Fruit fly (Drosophila melanogaster): Measurements from ENCODE around the gene CtsB.

The CtsB gene

dm6 chrX:13749873-13750241, 32.1 kb downstream of the CtsB start (continued):
- TF ChIP-seq CG18476 (GFP tag; optimal IDR thresholded peaks at IDR 0.05) = no peak
- no peak for TF ChIP-seq CG17912 (GFP tag; optimal IDR thresholded peaks at IDR 0.05)
- no peak for TF ChIP-seq Myb (GFP tag; optimal IDR thresholded peaks at IDR 0.05)
- TF ChIP-seq mirr (GFP tag; optimal IDR thresholded peaks at IDR 0.05) = peak; percentile 75
- TF ChIP-seq Ssrp (tag; optimal IDR thresholded peaks at IDR 0.05) = no peak
- TF ChIP-seq CG9437 (GFP tag; optimal IDR thresholded peaks at IDR 0.05) = peak; percentile 19
- peak; percentile 54 for TF ChIP-seq CG4328 (GFP tag; optimal IDR thresholded peaks at IDR 0.05)
- TF ChIP-seq fd64A (GFP tag; optimal IDR thresholded peaks at IDR 0.05) = peak; percentile 45
- TF ChIP-seq luna (GFP tag; optimal IDR thresholded peaks at IDR 0.05) = no peak
- no peak for TF ChIP-seq gem (tag; optimal IDR thresholded peaks at IDR 0.05)
- TF ChIP-seq CrebB (tag; optimal IDR thresholded peaks at IDR 0.05) = no peak
- 0 out of 2 replicates have a peak, but pooled peaks have one; percentile 10 for TF ChIP-seq Atf6 (GFP tag; IDR thresholded peaks at IDR 0.05)
- no peak for TF ChIP-seq NC2α (GFP tag; optimal IDR thresholded peaks at IDR 0.05)
- TF ChIP-seq fd96Cb (tag; optimal IDR thresholded peaks at IDR 0.05) = no peak
- no peak for TF ChIP-seq CG17612 (GFP tag; IDR thresholded peaks at IDR 0.05)
- TF ChIP-seq Dip2 (GFP tag; IDR thresholded peaks at IDR 0.05) = no peak
- no peak for TF ChIP-seq pita (GFP tag; optimal IDR thresholded peaks at IDR 0.05)
- TF ChIP-seq CG10543 (GFP tag; optimal IDR thresholded peaks at IDR 0.05) = peak; percentile 13
- TF ChIP-seq maf-S (GFP tag; optimal IDR thresholded peaks at IDR 0.05) = no peak
- TF ChIP-seq H2.0 (GFP tag; IDR thresholded peaks at IDR 0.05) = no peak
- TF ChIP-seq org-1 (GFP tag; optimal IDR thresholded peaks at IDR 0.05) = peak; percentile 13
- TF ChIP-seq abd-A (tag; optimal IDR thresholded peaks at IDR 0.05) = peak; percentile 33
- TF ChIP-seq zfh2 (GFP tag; optimal IDR thresholded peaks at IDR 0.05) = no peak
- TF ChIP-seq chif (GFP tag; optimal IDR thresholded peaks at IDR 0.05) = no peak
- no peak for TF ChIP-seq peb (GFP tag; IDR thresholded peaks at IDR 0.05)
- TF ChIP-seq lbe (GFP tag; optimal IDR thresholded peaks at IDR 0.05) = no peak
- TF ChIP-seq CG12071 (GFP tag; optimal IDR thresholded peaks at IDR 0.05) = peak; percentile 10
- TF ChIP-seq tup (GFP tag; optimal IDR thresholded peaks at IDR 0.05) = no peak
- TF ChIP-seq onecut (GFP tag; IDR thresholded peaks at IDR 0.05) = no peak
- no peak for TF ChIP-seq CG3838 (GFP tag; optimal IDR thresholded peaks at IDR 0.05)
- no peak for TF ChIP-seq shn (GFP tag; optimal IDR thresholded peaks at IDR 0.05)
- peak; percentile 31 for TF ChIP-seq pfk (GFP tag; optimal IDR thresholded peaks at IDR 0.05)

dm6 chrX:13748906-13749872, 32.8 kb downstream of the CtsB start:
- TF ChIP-seq ham (GFP tag; IDR thresholded peaks at IDR 0.05) = no peak
- TF ChIP-seq CG17186 (GFP tag; optimal IDR thresholded peaks at IDR 0.05) = no peak
- TF ChIP-seq ewg (GFP tag; optimal IDR thresholded peaks at IDR 0.05) = no peak
- peak; percentile 63 for TF ChIP-seq esg (GFP tag; conservative IDR thresholded peaks at IDR 0.05)
- TF ChIP-seq CG18011 (GFP tag; optimal IDR thresholded peaks at IDR 0.05) = peak; percentile 44
- TF ChIP-seq dm (GFP tag; optimal IDR thresholded peaks at IDR 0.05) = no peak
- peak; percentile 82 for TF ChIP-seq Ptx1 (GFP tag; IDR thresholded peaks at IDR 0.05)
- TF ChIP-seq CG12659 (GFP tag; optimal IDR thresholded peaks at IDR 0.05) = peak; percentile 74
- TF ChIP-seq Ets97D (GFP tag; optimal IDR thresholded peaks at IDR 0.05) = no peak
- TF ChIP-seq CG7357 (GFP tag; IDR thresholded peaks at IDR 0.05) = peak; percentile 65
- no peak for TF ChIP-seq repo (GFP tag; optimal IDR thresholded peaks at IDR 0.05)
- TF ChIP-seq CG10321 (GFP tag; IDR thresholded peaks at IDR 0.05) = peak; percentile 37; the same call in 1 of the 2 replicates
- no peak for TF ChIP-seq disco-r (GFP tag; optimal IDR thresholded peaks at IDR 0.05)
- no peak for TF ChIP-seq Doc3 (GFP tag; IDR thresholded peaks at IDR 0.05; ENCODE audit: partially characterized antibody)
- TF ChIP-seq CG17385 (GFP tag; optimal IDR thresholded peaks at IDR 0.05) = peak; percentile 72
- no peak for TF ChIP-seq Neu2 (GFP tag; optimal IDR thresholded peaks at IDR 0.05; ENCODE audit: borderline replicate concordance)
- no peak for TF ChIP-seq TFAM (GFP tag; optimal IDR thresholded peaks at IDR 0.05)
- no peak for TF ChIP-seq Scr (GFP tag; IDR thresholded peaks at IDR 0.05; ENCODE audit: partially characterized antibody)
- no peak for TF ChIP-seq CG3163 (GFP tag; optimal IDR thresholded peaks at IDR 0.05)
